Worm (Caenorhabditis elegans) whole organism, L4/young adult: ENCODE data around the gene C08B6.14.

Experiments
- W03F9.2 ChIP-seq: fragments of 150-350 bp; optimal IDR thresholded peaks from 2 replicates; lab custom pipeline; 2014; ENCODE audit warnings: missing biosample characterization, missing genetic modification characterization
- dao-5 ChIP-seq: sonication (generic microtip); optimal IDR thresholded peaks from 2 replicates; lab custom pipeline; 2016; ENCODE audit warnings: missing genotype, missing genetic modification characterization, moderate library complexity, missing compliant biosample characterization
- him-1 ChIP-seq: sonication (generic microtip); optimal IDR thresholded peaks from 2 replicates; lab custom pipeline; 2016; ENCODE audit warnings: missing genotype, missing genetic modification reagents, missing genetic modification characterization, missing compliant biosample characterization

C08B6.14 gene

ce11 chrV:10086141-10086540 is 15.7 kb downstream of the C08B6.14 start:
- TF ChIP-seq W03F9.2 (no peak), him-1 (no peak), dao-5 (tag; lab: Kevin White, UChicago) (no peak)

- no peak for TF ChIP-seq him-1
- TF ChIP-seq dao-5 (tag; lab: Kevin White, UChicago): no peak
- no peak for TF ChIP-seq W03F9.2
Observed at ce11 chrV:10084864-10085263, 17.0 kb downstream of the C08B6.14 start, which contains the start of gene R04B5.6. TSS of gene R04B5.6 (plus strand) at chrV:10085164.

- TF ChIP-seq W03F9.2: no peak
- TF ChIP-seq dao-5 (tag; lab: Kevin White, UChicago): no peak
- no peak for TF ChIP-seq him-1
Observed at ce11 chrV:10083999-10084468, 17.8 kb downstream of the C08B6.14 start, which contains the start of gene nhr-12. TSS of gene nhr-12 (minus strand) at chrV:10084049.

- TF ChIP-seq him-1 (no peak), dao-5 (tag; lab: Kevin White, UChicago) (no peak), W03F9.2 (no peak)
Observed at ce11 chrV:10081636-10082035, 20.2 kb downstream of the C08B6.14 start, which contains the start of gene nhr-205. TSS of gene nhr-205 (minus strand) at chrV:10081776.

- no peak for TF ChIP-seq W03F9.2
- no peak for TF ChIP-seq dao-5 (tag; lab: Kevin White, UChicago)
- no peak for TF ChIP-seq him-1
Observed at ce11 chrV:10080905-10081304, 20.9 kb downstream of the C08B6.14 start.

- no peak for TF ChIP-seq dao-5 (tag; lab: Kevin White, UChicago)
- TF ChIP-seq him-1: no peak
- no peak for TF ChIP-seq W03F9.2
Observed at ce11 chrV:10078244-10078643, 23.6 kb downstream of the C08B6.14 start, which contains the start of gene R04B5.1. TSS of gene R04B5.1 (minus strand) at chrV:10078344.

- TF ChIP-seq him-1 (no peak), W03F9.2 (no peak), dao-5 (tag; lab: Kevin White, UChicago) (no peak)
Observed at ce11 chrV:10075441-10075840, 26.4 kb downstream of the C08B6.14 start, which contains the start of gene F57A8.7. TSS of gene F57A8.7 (plus strand) at chrV:10075741.

ce11 chrV:10073793-10074192 is 28.0 kb downstream of the C08B6.14 start, which contains the start of gene F57A8.6:
TSS of gene F57A8.6 (minus strand) at chrV:10073893.
- no peak for TF ChIP-seq dao-5 (tag; lab: Kevin White, UChicago)
- no peak for TF ChIP-seq W03F9.2
- no peak for TF ChIP-seq him-1

ce11 chrV:10072721-10073120 is 29.1 kb downstream of the C08B6.14 start:
- TF ChIP-seq him-1 (no peak), W03F9.2 (no peak), dao-5 (tag; lab: Kevin White, UChicago) (no peak)

ce11 chrV:10070541-10070940 is 31.3 kb downstream of the C08B6.14 start, which contains the start of gene nhr-192:
TSS of gene nhr-192 (minus strand) at chrV:10070641.
- no peak for TF ChIP-seq him-1

- no peak for TF ChIP-seq dao-5 (tag; lab: Kevin White, UChicago)
- TF ChIP-seq him-1: no peak
- no peak for TF ChIP-seq W03F9.2
Observed at ce11 chrV:10066769-10067168, 35.0 kb downstream of the C08B6.14 start, which contains the start of gene npr-39. TSS of gene npr-39 (plus strand) at chrV:10067069.

- TF ChIP-seq him-1: no peak
- TF ChIP-seq W03F9.2: no peak
- TF ChIP-seq dao-5 (tag; lab: Kevin White, UChicago): no peak
Observed at ce11 chrV:10065679-10066078, 36.1 kb downstream of the C08B6.14 start.

- TF ChIP-seq dao-5 (tag; lab: Kevin White, UChicago) (no peak), him-1 (no peak), W03F9.2 (no peak)
Observed at ce11 chrV:10064221-10064620, 37.6 kb downstream of the C08B6.14 start, which contains the start of gene fipr-13. TSS of gene fipr-13 (plus strand) at chrV:10064521.

ce11 chrV:10060039-10060438 is 41.8 kb downstream of the C08B6.14 start:
- TF ChIP-seq him-1: no peak
- no peak for TF ChIP-seq dao-5 (tag; lab: Kevin White, UChicago)
- TF ChIP-seq W03F9.2: no peak

- no peak for TF ChIP-seq dao-5 (tag; lab: Kevin White, UChicago)
- no peak for TF ChIP-seq W03F9.2
- TF ChIP-seq him-1: no peak
Observed at ce11 chrV:10058748-10059147, 43.1 kb downstream of the C08B6.14 start.

ce11 chrV:10054872-10055271 is 46.9 kb downstream of the C08B6.14 start, which contains the start of gene yif-1:
TSS of gene yif-1 (minus strand) at chrV:10054913.
- TF ChIP-seq W03F9.2 (no peak), dao-5 (tag; lab: Kevin White, UChicago) (no peak), him-1 (no peak)
